Worm (Caenorhabditis elegans) whole organism, L2 larva: Measurements from ENCODE around the gene lntl-1.

Experiments
- nhr-237 ChIP-seq: fragments of 150-350 bp; optimal IDR thresholded peaks from 2 replicates; lab custom pipeline; 2014; ENCODE audit warnings: missing biosample characterization, missing genetic modification characterization
- unc-62 ChIP-seq: fragments of 150-350 bp; optimal IDR thresholded peaks from 2 replicates; lab custom pipeline; 2014; ENCODE audit warnings: missing biosample characterization, missing genetic modification reagents, missing genetic modification characterization
- ztf-11 ChIP-seq: sonication (generic microtip); optimal IDR thresholded peaks from 2 replicates; lab custom pipeline; 2017; ENCODE audit warnings: missing biosample characterization, missing genetic modification characterization

ce11 chrIV:5765652-5766051, 41.2 kb downstream of the lntl-1 start:
- TF ChIP-seq unc-62 (GFP tag; lab: Kevin White, UChicago) (no peak), nhr-237 (no peak), ztf-11 (tag; lab: Kevin White, UChicago) (no peak)
